Worm (Caenorhabditis elegans) whole organism, late embryonic: ENCODE data around the gene T24H7.9.

Experiments
- C38D4.7 ChIP-seq: fragments of 200-800 bp; sonication (Bioruptor generic); optimal IDR thresholded peaks from 2 replicates; lab custom pipeline; 2018; ENCODE audit warnings: mild to moderate bottlenecking, missing genetic modification characterization, moderate library complexity, missing compliant biosample characterization
- ama-1 ChIP-seq: fragments of 150-350 bp; optimal IDR thresholded peaks from 2 replicates; lab custom pipeline; 2014

DNA sequence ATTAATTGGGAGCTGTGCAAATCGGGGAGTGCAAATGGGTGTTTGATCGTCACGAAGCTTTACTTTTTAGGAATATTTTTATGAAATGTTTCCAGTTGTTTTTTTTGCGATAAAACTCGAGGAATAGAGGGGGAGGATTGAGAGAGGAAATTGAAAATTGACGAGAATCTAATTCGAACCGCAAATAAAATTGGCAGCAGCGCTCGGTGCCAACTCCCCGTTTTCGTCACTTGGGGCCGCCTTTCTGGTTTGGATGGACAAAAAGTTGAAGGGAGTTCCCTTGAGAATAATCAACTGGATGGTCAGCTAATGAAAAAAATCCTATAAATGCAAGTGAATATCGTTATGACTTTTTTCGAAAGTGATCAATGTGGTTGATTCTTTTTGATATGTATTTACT is 5.2 kb downstream of the T24H7.9 start:
- no peak for TF ChIP-seq C38D4.7 (GFP tag; lab: Kevin White, UChicago)
- TF ChIP-seq ama-1, result no peak
